Worm (Caenorhabditis elegans) whole organism, L4 larva: ENCODE measurements around the gene lrch-1.

Experiments used
- D1046.2 ChIP-seq: fragments of 200-800 bp; sonication (Bioruptor generic); IDR thresholded peaks from 2 replicates; pipeline ENCODE4 v1.3.6; 2022; ENCODE audit warnings: missing genetic modification characterization, missing compliant biosample characterization
- F10B5.3 ChIP-seq: sonication (generic microtip); optimal IDR thresholded peaks from 2 replicates; lab custom pipeline; 2016; ENCODE audit warnings: mild to moderate bottlenecking, missing genetic modification characterization, missing compliant biosample characterization
- F49E8.2 ChIP-seq: sonication (generic microtip); optimal IDR thresholded peaks from 2 replicates; lab custom pipeline; 2016; ENCODE audit warnings: missing compliant biosample characterization, mild to moderate bottlenecking, missing genetic modification characterization, borderline replicate concordance
- R02D3.7 ChIP-seq: fragments of 150-350 bp; sonication (generic microtip); optimal IDR thresholded peaks from 3 replicates; lab custom pipeline; 2014; ENCODE audit warnings: missing biosample characterization, missing genetic modification characterization
- T20F7.1 ChIP-seq: fragments of 200-800 bp; sonication (Bioruptor generic); optimal IDR thresholded peaks from 2 replicates; lab custom pipeline; 2018; ENCODE audit warnings: mild to moderate bottlenecking, missing genetic modification characterization, missing compliant biosample characterization
- aha-1 ChIP-seq: fragments of 150-350 bp; peaks from one replicate; lab custom pipeline; 2014; ENCODE audit warnings: missing biosample characterization, missing genetic modification characterization
- aly-2 ChIP-seq: sonication (generic microtip); optimal IDR thresholded peaks from 2 replicates; lab custom pipeline; 2018; ENCODE audit warnings: missing biosample characterization, missing genetic modification characterization
- attf-4 ChIP-seq: sonication (generic microtip); optimal IDR thresholded peaks from 3 replicates; lab custom pipeline; 2017; ENCODE audit warnings: missing biosample characterization, missing genetic modification characterization
- ceh-20 ChIP-seq: fragments of 200-800 bp; sonication (Bioruptor generic); IDR thresholded peaks from 2 replicates; pipeline ENCODE4 v1.3.6; 2022; ENCODE audit warnings: missing genetic modification reagents, missing genetic modification characterization, missing compliant biosample characterization
- ceh-28 ChIP-seq: fragments of 150-350 bp; optimal IDR thresholded peaks from 2 replicates; lab custom pipeline; 2014; ENCODE audit warnings: missing biosample characterization, missing genetic modification reagents, missing genetic modification characterization
- ces-1 ChIP-seq: fragments of 150-350 bp; sonication (generic microtip); optimal IDR thresholded peaks from 4 replicates; lab custom pipeline; 2014; ENCODE audit warnings: missing biosample characterization, missing genetic modification reagents, missing genetic modification characterization
- daf-12 ChIP-seq: fragments of 150-350 bp; optimal IDR thresholded peaks from 2 replicates; lab custom pipeline; 2014; ENCODE audit warnings: missing biosample characterization, missing genetic modification reagents, missing genetic modification characterization
- daf-16 ChIP-seq, 3 experiments: sonication (generic microtip); optimal IDR thresholded peaks; 2 replicates each; lab custom pipeline; 2016 to 2017; ENCODE audit warnings: missing genetic modification characterization in 3 of 3, missing genetic modification reagents in 3 of 3, mild to moderate bottlenecking in 2 of 3, missing compliant biosample characterization in 2 of 3, missing biosample characterization in 1 of 3, moderate library complexity in 1 of 3
- daf-19 ChIP-seq: fragments of 200-800 bp; sonication (Bioruptor generic); conservative IDR thresholded peaks from 2 replicates; pipeline ENCODE4 v1.3.6; 2022; ENCODE audit warnings: missing genetic modification characterization, missing compliant biosample characterization
- daf-8 ChIP-seq: fragments of 200-800 bp; sonication (Bioruptor generic); IDR thresholded peaks from 2 replicates; pipeline ENCODE4 v1.3.6; 2022; ENCODE audit warnings: missing genetic modification characterization, missing compliant biosample characterization
- dmd-6 ChIP-seq: fragments of 200-800 bp; sonication (Bioruptor generic); IDR thresholded peaks from 2 replicates; pipeline ENCODE4 v1.3.6; 2022; ENCODE audit warnings: missing genetic modification reagents, missing genetic modification characterization, missing compliant biosample characterization
- dmd-8 ChIP-seq: fragments of 200-800 bp; sonication (Bioruptor generic); IDR thresholded peaks from 2 replicates; pipeline ENCODE4 v1.3.6; 2022; ENCODE audit warnings: missing genetic modification characterization, missing compliant biosample characterization
- dpl-1 ChIP-seq: fragments of 150-350 bp; optimal IDR thresholded peaks from 2 replicates; lab custom pipeline; 2014; ENCODE audit warnings: missing biosample characterization, missing genetic modification reagents, missing genetic modification characterization
- dve-1 ChIP-seq: sonication (generic microtip); optimal IDR thresholded peaks from 2 replicates; lab custom pipeline; 2017; ENCODE audit warnings: antibody characterized with exemption, mild to moderate bottlenecking, missing genetic modification characterization, missing compliant biosample characterization; ENCODE audit not compliant: insufficient read depth
- hlh-11 ChIP-seq: fragments of 200-800 bp; sonication (Bioruptor generic); optimal IDR thresholded peaks from 2 replicates; lab custom pipeline; 2018; ENCODE audit warnings: mild to moderate bottlenecking, missing genetic modification characterization, missing compliant biosample characterization
- lim-7 ChIP-seq: fragments of 200-800 bp; sonication (Bioruptor generic); IDR thresholded peaks from 2 replicates; pipeline ENCODE4 v1.3.6; 2022; ENCODE audit warnings: missing genetic modification characterization, missing compliant biosample characterization
- lin-15B ChIP-seq: fragments of 150-350 bp; sonication (generic microtip); optimal IDR thresholded peaks from 3 replicates; lab custom pipeline; 2014; ENCODE audit warnings: missing biosample characterization, missing genetic modification characterization
- lsy-2 ChIP-seq, 2 experiments: fragments of 150-350 bp in 1 of 2; sonication (generic microtip) in 1 of 2; optimal IDR thresholded peaks; 2 replicates each; lab custom pipeline; 2014 to 2017; ENCODE audit warnings: missing biosample characterization in 2 of 2, missing genetic modification characterization in 2 of 2
- madf-5 ChIP-seq, 2 experiments: fragments of 200-800 bp; sonication (Bioruptor generic); IDR thresholded peaks; 2 replicates each; pipeline ENCODE4 v1.3.6; 2022; ENCODE audit warnings: missing compliant biosample characterization in 2 of 2, missing genetic modification characterization in 2 of 2
- mep-1 ChIP-seq: fragments of 150-350 bp; sonication (generic microtip); optimal IDR thresholded peaks from 3 replicates; lab custom pipeline; 2014; ENCODE audit warnings: missing biosample characterization, missing genetic modification characterization
- mxl-2 ChIP-seq: fragments of 200-800 bp; sonication (Bioruptor generic); conservative IDR thresholded peaks from 2 replicates; pipeline ENCODE4 v1.3.6; 2022; ENCODE audit warnings: missing genetic modification reagents, missing genetic modification characterization, missing compliant biosample characterization
- nhr-11 ChIP-seq: fragments of 150-350 bp; optimal IDR thresholded peaks from 2 replicates; lab custom pipeline; 2014; ENCODE audit warnings: missing biosample characterization, missing genetic modification characterization
- nhr-28 ChIP-seq: fragments of 150-350 bp; optimal IDR thresholded peaks from 2 replicates; lab custom pipeline; 2014; ENCODE audit warnings: missing biosample characterization, missing genetic modification characterization
- nhr-48 ChIP-seq: sonication (generic microtip); optimal IDR thresholded peaks from 2 replicates; lab custom pipeline; 2016; ENCODE audit warnings: mild to moderate bottlenecking, missing genetic modification characterization, missing compliant biosample characterization
- nhr-77 ChIP-seq: fragments of 150-350 bp; optimal IDR thresholded peaks from 2 replicates; lab custom pipeline; 2014; ENCODE audit warnings: missing biosample characterization, missing genetic modification characterization
- pha-4 ChIP-seq, 2 experiments: fragments of 150-350 bp in 1 of 2; fragments of 200-800 bp in 1 of 2; sonication (Bioruptor generic) in 1 of 2; IDR thresholded peaks in 1 of 2; optimal IDR thresholded peaks in 1 of 2; 2 replicates each; pipeline versions ENCODE4 v1.3.6 to Lab custom; 2014 to 2022; ENCODE audit warnings: missing genetic modification characterization in 2 of 2, missing genetic modification reagents in 2 of 2, missing biosample characterization in 1 of 2, missing compliant biosample characterization in 1 of 2
- skn-1 ChIP-seq: fragments of 150-350 bp; optimal IDR thresholded peaks from 2 replicates; lab custom pipeline; 2014; ENCODE audit warnings: missing biosample characterization, missing genetic modification characterization
- snpc-1.2 ChIP-seq: fragments of 200-800 bp; sonication (Bioruptor generic); IDR thresholded peaks from 2 replicates; pipeline ENCODE4 v1.3.6; 2022; ENCODE audit warnings: missing genetic modification reagents, missing genetic modification characterization, missing compliant biosample characterization
- unc-130 ChIP-seq: sonication (generic microtip); optimal IDR thresholded peaks from 2 replicates; lab custom pipeline; 2016; ENCODE audit warnings: missing genetic modification reagents, missing genetic modification characterization, missing compliant biosample characterization
- unc-62 ChIP-seq, 3 experiments: fragments of 150-350 bp in 1 of 3; sonication (generic microtip); optimal IDR thresholded peaks in 2 of 3; peaks in 1 of 3; 1 replicate in 1 of 3; 2 replicates in 2 of 3; lab custom pipeline; 2014 to 2017; ENCODE audit warnings: missing biosample characterization in 3 of 3, missing genetic modification characterization in 3 of 3, missing genetic modification reagents in 3 of 3, missing genotype in 1 of 3
- zag-1 ChIP-seq: fragments of 150-350 bp; optimal IDR thresholded peaks from 2 replicates; lab custom pipeline; 2014; ENCODE audit warnings: missing biosample characterization, missing genetic modification characterization
- zfp-2 ChIP-seq: sonication (generic microtip); optimal IDR thresholded peaks from 2 replicates; lab custom pipeline; 2016; ENCODE audit warnings: mild to moderate bottlenecking, missing genetic modification characterization, missing compliant biosample characterization
- zfp-3 ChIP-seq: fragments of 200-800 bp; sonication (Bioruptor generic); conservative IDR thresholded peaks from 2 replicates; pipeline ENCODE4 v1.3.6; 2022; ENCODE audit warnings: missing genetic modification reagents, missing genetic modification characterization, missing compliant biosample characterization

The lrch-1 gene

DNA sequence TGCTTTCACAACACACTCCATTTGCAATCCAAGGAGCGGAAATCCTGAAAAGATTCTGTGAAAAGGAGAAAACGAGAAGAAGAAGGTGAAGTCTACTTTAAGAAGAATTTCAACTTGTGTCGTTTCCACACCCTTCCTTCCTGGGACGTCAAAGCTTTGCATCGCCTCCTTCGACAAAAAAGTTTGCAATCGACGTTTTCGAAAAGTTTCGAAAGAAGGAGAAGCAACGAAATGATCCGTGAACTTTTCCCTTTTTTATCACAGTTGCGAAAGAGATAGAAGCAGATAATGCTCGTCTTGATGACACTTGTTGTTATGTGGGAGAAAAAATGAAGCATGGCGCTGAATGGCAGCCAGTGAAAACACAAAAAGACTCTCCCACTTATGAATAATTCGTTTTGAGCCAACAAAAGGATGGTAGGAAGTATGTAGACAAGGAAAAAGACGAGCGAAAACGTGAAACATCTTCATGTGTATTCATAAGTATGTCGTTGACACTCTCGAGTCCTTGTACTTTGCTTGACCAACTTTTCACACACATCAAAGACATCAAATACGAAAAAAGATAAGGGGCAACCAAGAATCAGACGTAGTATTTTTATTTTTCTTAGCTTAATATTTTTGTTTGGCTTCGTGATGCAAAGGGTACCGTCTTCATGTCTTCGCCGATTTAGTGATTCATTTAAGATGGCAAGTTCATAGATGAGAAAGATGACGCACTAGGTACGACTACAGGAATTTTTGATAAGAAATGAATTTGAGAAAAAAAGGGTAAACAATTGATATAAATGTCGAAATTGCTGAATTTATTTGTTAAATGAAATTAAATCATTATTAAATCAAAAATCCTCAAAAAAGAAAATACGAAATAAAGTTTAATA is 32.6 kb upstream of the lrch-1 start (continued):
- TF ChIP-seq unc-130, result no peak
- no peak for TF ChIP-seq daf-16 (GFP tag; optimal IDR thresholded peaks at IDR 0.05; lab: Kevin White, UChicago)
- TF ChIP-seq daf-16 (tag; optimal IDR thresholded peaks at IDR 0.05; lab: Kevin White, UChicago), result peak; percentile 58
- no peak for TF ChIP-seq pha-4 (GFP tag; IDR thresholded peaks at IDR 0.05; lab: Robert Waterston, UW)
- no peak for TF ChIP-seq pha-4 (tag; optimal IDR thresholded peaks at IDR 0.05; lab: Kevin White, UChicago)
- no peak for TF ChIP-seq aly-2 (tag; lab: Kevin White, UChicago)
- no peak for TF ChIP-seq snpc-1.2 (GFP tag; lab: Robert Waterston, UW)
- no peak for TF ChIP-seq lim-7 (GFP tag; lab: Robert Waterston, UW)
- no peak for TF ChIP-seq attf-4 (tag; lab: Kevin White, UChicago)
- TF ChIP-seq ceh-20 (GFP tag; lab: Robert Waterston, UW), result no peak
- no peak for TF ChIP-seq nhr-48 (tag; lab: Kevin White, UChicago)
- no peak for TF ChIP-seq zag-1 (tag; lab: Kevin White, UChicago)
- TF ChIP-seq F49E8.2 (tag; lab: Kevin White, UChicago), result no peak
- no peak for TF ChIP-seq nhr-11 (tag; lab: Kevin White, UChicago)
- TF ChIP-seq dpl-1 (GFP tag; lab: Kevin White, UChicago), result peak; percentile 3
- no peak for TF ChIP-seq madf-5 (GFP tag; IDR thresholded peaks at IDR 0.05; lab: Robert Waterston, UW)
- no peak for TF ChIP-seq F10B5.3 (tag; lab: Kevin White, UChicago)
- TF ChIP-seq T20F7.1 (GFP tag; lab: Kevin White, UChicago), result no peak
- TF ChIP-seq nhr-28 (tag; lab: Kevin White, UChicago), result peak; percentile 66
- no peak for TF ChIP-seq unc-62 (GFP tag; optimal IDR thresholded peaks at IDR 0.05 in 1 of 2; lab: Kevin White, UChicago)
- TF ChIP-seq unc-62 (tag; optimal IDR thresholded peaks at IDR 0.05; lab: Kevin White, UChicago), result no peak
- TF ChIP-seq R02D3.7 (tag; lab: Kevin White, UChicago), result no peak
- no peak for TF ChIP-seq lin-15B
- TF ChIP-seq hlh-11 (tag; lab: Kevin White, UChicago), result no peak
- no peak for TF ChIP-seq daf-19 (GFP tag; lab: Robert Waterston, UW)
- peak; percentile 17 for TF ChIP-seq dve-1 (tag; lab: Kevin White, UChicago)
- TF ChIP-seq dmd-8 (GFP tag; lab: Robert Waterston, UW), result no peak
- no peak for TF ChIP-seq zfp-3 (GFP tag; lab: Robert Waterston, UW)
- TF ChIP-seq zfp-2 (tag; lab: Kevin White, UChicago), result no peak
- TF ChIP-seq skn-1, result no peak
- TF ChIP-seq nhr-77 (tag; lab: Kevin White, UChicago), result no peak
- TF ChIP-seq daf-8, result no peak
- TF ChIP-seq dmd-6, result peak; percentile 52

DNA sequence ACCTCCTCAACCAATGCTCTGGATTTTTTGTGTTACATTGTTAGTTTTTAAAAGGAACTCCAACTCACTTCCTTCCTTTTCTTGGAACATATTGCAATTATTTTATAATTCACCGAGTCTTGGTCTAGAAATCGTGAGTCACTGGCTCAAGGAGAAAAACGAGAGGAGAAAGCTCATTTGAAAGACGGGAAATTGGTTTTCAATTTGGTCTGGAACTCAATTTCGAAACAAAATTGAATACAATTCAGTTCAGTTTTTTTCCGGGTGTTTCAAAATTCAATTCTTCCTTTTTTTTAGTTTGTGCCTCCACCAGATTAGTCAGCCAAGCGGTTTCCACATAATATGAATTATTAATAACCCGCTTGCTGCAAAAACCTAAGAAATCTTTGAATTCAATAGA is 31.4 kb upstream of the lrch-1 start:
- peak; percentile 77 for TF ChIP-seq ces-1
- TF ChIP-seq lsy-2 (tag; optimal IDR thresholded peaks at IDR 0.05; lab: Kevin White, UChicago), result peak in 1 of 2 experiments; percentile 20
- TF ChIP-seq aha-1, result peak; percentile 62
- TF ChIP-seq snpc-1.2 (GFP tag; lab: Robert Waterston, UW), result no peak
- no peak for TF ChIP-seq daf-12
- TF ChIP-seq mep-1 (tag; lab: Kevin White, UChicago), result no peak
- no peak for TF ChIP-seq D1046.2 (GFP tag; lab: Robert Waterston, UW)
- TF ChIP-seq dve-1 (tag; lab: Kevin White, UChicago), result no peak
- peak in 1 of 2 experiments; percentile 12 for TF ChIP-seq unc-62 (GFP tag; optimal IDR thresholded peaks at IDR 0.05 in 1 of 2; lab: Kevin White, UChicago)
- TF ChIP-seq unc-62 (tag; optimal IDR thresholded peaks at IDR 0.05; lab: Kevin White, UChicago), result no peak
- TF ChIP-seq ceh-28, result no peak
- no peak for TF ChIP-seq mxl-2 (GFP tag; lab: Robert Waterston, UW)
